Fruit fly (Drosophila melanogaster) whole organism, adult: ENCODE measurements around the gene CG7675.

ENCODE experiments used
- CG12768 ChIP-seq: fragments of 200-800 bp; sonication (Bioruptor generic); optimal IDR thresholded peaks from 2 replicates; lab custom pipeline; 2017; ENCODE audit warnings: missing biosample characterization, missing genetic modification characterization, mild to moderate bottlenecking, moderate library complexity, missing genetic modification reagents
- CG1620 ChIP-seq: fragments of 200-800 bp; sonication (Bioruptor generic); optimal IDR thresholded peaks from 2 replicates; lab custom pipeline; 2016; ENCODE audit warnings: missing biosample characterization, missing genetic modification characterization
- CG7045 ChIP-seq: fragments of 200-800 bp; sonication (Bioruptor generic); optimal IDR thresholded peaks from 2 replicates; lab custom pipeline; 2017; ENCODE audit warnings: missing biosample characterization, mild to moderate bottlenecking, missing genetic modification characterization
- Crg-1 ChIP-seq: fragments of 200-800 bp; sonication (Bioruptor generic); optimal IDR thresholded peaks from 2 replicates; lab custom pipeline; 2016; ENCODE audit warnings: missing biosample characterization, missing genetic modification characterization
- bab1 ChIP-seq: fragments of 200-800 bp; sonication (Bioruptor generic); optimal IDR thresholded peaks from 3 replicates; lab custom pipeline; 2019; ENCODE audit warnings: missing biosample characterization, mild to moderate bottlenecking, missing genetic modification characterization, moderate library complexity
- kay ChIP-seq: fragments of 200-800 bp; sonication (Bioruptor generic); peaks from one replicate; lab custom pipeline; 2016; ENCODE audit warnings: missing biosample characterization, missing genetic modification characterization, borderline replicate concordance
- pad ChIP-seq: fragments of 200-800 bp; sonication (Bioruptor generic); optimal IDR thresholded peaks from 3 replicates; lab custom pipeline; 2017; ENCODE audit warnings: missing biosample characterization, missing genetic modification characterization, mild to moderate bottlenecking, moderate library complexity, missing genetic modification reagents
- tj ChIP-seq: fragments of 200-800 bp; sonication (Bioruptor generic); optimal IDR thresholded peaks from 3 replicates; lab custom pipeline; 2017; ENCODE audit warnings: missing biosample characterization, mild to moderate bottlenecking, missing genetic modification characterization, moderate library complexity

DNA sequence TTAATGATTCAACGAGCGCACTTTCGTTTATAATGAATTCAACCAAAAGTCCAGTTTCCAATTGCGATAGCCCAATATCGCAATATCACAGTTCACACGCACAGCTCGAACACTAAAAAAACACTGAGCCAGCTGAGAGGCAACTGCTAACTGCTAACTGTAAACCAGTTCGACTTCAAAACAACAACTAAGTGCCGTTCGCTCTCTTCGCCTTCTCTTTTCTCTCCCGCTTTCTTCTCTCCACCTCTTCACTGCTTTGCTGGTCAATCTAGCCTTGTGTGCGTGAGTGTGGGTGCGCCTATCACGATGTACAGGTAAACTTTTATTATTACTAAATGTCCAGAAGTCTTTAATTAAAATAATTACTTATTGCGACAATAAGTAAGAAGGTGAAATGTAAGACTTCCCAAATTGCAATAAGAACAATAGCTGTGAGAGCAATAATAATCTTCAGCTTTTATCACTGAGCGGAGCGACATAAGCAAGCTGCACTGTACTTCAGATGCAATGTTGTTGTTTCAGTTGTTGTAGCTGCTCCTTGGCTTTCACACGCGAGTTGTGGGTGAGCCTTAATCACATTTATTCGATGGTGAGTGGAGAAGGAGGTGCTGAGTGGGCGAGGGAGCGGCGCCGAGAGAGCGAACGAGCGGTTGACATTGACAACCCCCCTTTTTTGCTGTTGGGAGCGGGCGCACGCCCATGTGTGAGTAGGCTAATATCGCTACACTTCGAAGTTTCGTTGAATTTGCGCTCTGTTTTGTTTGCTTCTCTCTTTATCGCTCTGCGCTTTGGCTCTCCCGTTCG, 16.0 kb upstream of the CG7675 start, which contains the start of gene Vti1b:
- peak; percentile 83 for TF ChIP-seq kay (GFP tag; lab: Kevin White, UChicago)
- peak; percentile 95 for TF ChIP-seq CG12768 (GFP tag; lab: Kevin White, UChicago)
- TF ChIP-seq CG1620 = peak; percentile 86
- TF ChIP-seq CG7045 = peak; percentile 86
- TF ChIP-seq tj (GFP tag; lab: Kevin White, UChicago) = peak; percentile 74
- peak; percentile 86 for TF ChIP-seq pad
- TF ChIP-seq bab1 (GFP tag; lab: Kevin White, UChicago) = peak; percentile 97
- peak; percentile 94 for TF ChIP-seq Crg-1 (GFP tag; lab: Kevin White, UChicago)
